Fruit fly (Drosophila melanogaster) whole organism, embryonic: ENCODE data around the gene Wnt6.
A peak's percentile ranks its signal among the peaks of the same experiment; 100 is the strongest.

ENCODE experiments used
- Atf3 ChIP-seq: fragments of 200-800 bp; sonication (Bioruptor generic); optimal IDR thresholded peaks from 3 replicates; lab custom pipeline; 2016; ENCODE audit warnings: missing biosample characterization, missing genetic modification characterization
- B-H2 ChIP-seq: fragments of 200-800 bp; sonication (Bioruptor generic); optimal IDR thresholded peaks from 2 replicates; lab custom pipeline; 2018; ENCODE audit warnings: missing biosample characterization, mild to moderate bottlenecking, missing genetic modification characterization
- Bgb ChIP-seq: fragments of 200-800 bp; sonication (Bioruptor generic); IDR thresholded peaks from 2 replicates; pipeline ENCODE4 v1.3.6; 2022; ENCODE audit warnings: missing biosample characterization, missing genetic modification characterization; ENCODE audit not compliant: partially characterized antibody
- CG10654 ChIP-seq: fragments of 200-800 bp; sonication (Bioruptor generic); optimal IDR thresholded peaks from 2 replicates; lab custom pipeline; 2016; ENCODE audit warnings: missing biosample characterization, missing genetic modification characterization
- CG11456 ChIP-seq: fragments of 200-800 bp; sonication (Bioruptor generic); IDR thresholded peaks from 3 replicates; pipeline ENCODE4 v1.3.6; 2022; ENCODE audit warnings: missing biosample characterization, missing genetic modification characterization
- CG11723 ChIP-seq: fragments of 200-800 bp; sonication (Bioruptor generic); optimal IDR thresholded peaks from 2 replicates; lab custom pipeline; 2017; ENCODE audit warnings: missing biosample characterization, mild to moderate bottlenecking, missing genetic modification characterization
- CG13775 ChIP-seq: fragments of 200-800 bp; sonication (Bioruptor generic); optimal IDR thresholded peaks from 3 replicates; lab custom pipeline; 2017; ENCODE audit warnings: missing biosample characterization, mild to moderate bottlenecking, missing genetic modification characterization
- CG14710 ChIP-seq: fragments of 200-800 bp; sonication (Bioruptor generic); optimal IDR thresholded peaks from 3 replicates; lab custom pipeline; 2019; ENCODE audit warnings: missing biosample characterization, mild to moderate bottlenecking, missing genetic modification characterization, moderate library complexity
- CG15011 ChIP-seq: fragments of 200-800 bp; sonication (Bioruptor generic); optimal IDR thresholded peaks from 3 replicates; lab custom pipeline; 2018; ENCODE audit warnings: missing biosample characterization, mild to moderate bottlenecking, missing genetic modification characterization
- CG15479 ChIP-seq: fragments of 200-800 bp; sonication (Bioruptor generic); optimal IDR thresholded peaks from 3 replicates; lab custom pipeline; 2019; ENCODE audit warnings: missing biosample characterization, mild to moderate bottlenecking, missing genetic modification characterization, moderate library complexity
- CG17359 ChIP-seq: fragments of 200-800 bp; sonication (Bioruptor generic); optimal IDR thresholded peaks from 3 replicates; lab custom pipeline; 2018; ENCODE audit warnings: missing biosample characterization, mild to moderate bottlenecking, missing genetic modification characterization, moderate library complexity
- CG2678 ChIP-seq: fragments of 200-800 bp; sonication (Bioruptor generic); optimal IDR thresholded peaks from 3 replicates; lab custom pipeline; 2019; ENCODE audit warnings: missing biosample characterization, mild to moderate bottlenecking, missing genetic modification characterization, moderate library complexity
- CG32532 ChIP-seq: fragments of 200-800 bp; sonication (Bioruptor generic); IDR thresholded peaks from 2 replicates; pipeline ENCODE4 v1.3.6; 2022; ENCODE audit warnings: missing biosample characterization, missing genetic modification characterization
- CG4360 ChIP-seq: fragments of 200-800 bp; sonication (Bioruptor generic); IDR thresholded peaks from 2 replicates; pipeline ENCODE4 v1.3.6; 2022; ENCODE audit warnings: missing biosample characterization, missing genetic modification characterization
- CG5953 ChIP-seq: fragments of 200-800 bp; sonication (Bioruptor generic); IDR thresholded peaks from 2 replicates; pipeline ENCODE4 v1.3.6; 2022; ENCODE audit warnings: missing biosample characterization, missing genetic modification characterization
- CoRest ChIP-seq: fragments of 200-800 bp; sonication (Bioruptor generic); optimal IDR thresholded peaks from 3 replicates; lab custom pipeline; 2018; ENCODE audit warnings: missing biosample characterization, mild to moderate bottlenecking, missing genetic modification characterization, moderate library complexity
- D19A ChIP-seq: fragments of 200-800 bp; optimal IDR thresholded peaks from 3 replicates; lab custom pipeline; 2019; ENCODE audit warnings: missing biosample characterization, mild to moderate bottlenecking, missing genetic modification characterization, moderate library complexity
- Dip3 ChIP-seq: fragments of 200-800 bp; sonication (Bioruptor generic); optimal IDR thresholded peaks from 3 replicates; lab custom pipeline; 2016; ENCODE audit warnings: missing biosample characterization, missing genetic modification characterization
- Dp ChIP-seq: fragments of 200-800 bp; sonication (Bioruptor generic); optimal IDR thresholded peaks from 2 replicates; lab custom pipeline; 2018; ENCODE audit warnings: missing biosample characterization, mild to moderate bottlenecking, missing genetic modification characterization, moderate library complexity
- Hand ChIP-seq: fragments of 200-800 bp; sonication (Bioruptor generic); optimal IDR thresholded peaks from 2 replicates; lab custom pipeline; 2017; ENCODE audit warnings: mild to moderate bottlenecking, missing biosample characterization, missing genetic modification reagents, missing genetic modification characterization
- Hr51 ChIP-seq, 2 experiments: fragments of 200-800 bp; sonication (Bioruptor generic); optimal IDR thresholded peaks; 2 replicates in 1 of 2; 3 replicates in 1 of 2; lab custom pipeline; 2016 to 2018; ENCODE audit warnings: missing biosample characterization in 2 of 2, missing genetic modification characterization in 2 of 2, mild to moderate bottlenecking in 1 of 2, moderate library complexity in 1 of 2
- MTF-1 ChIP-seq: fragments of 200-800 bp; sonication (Bioruptor generic); optimal IDR thresholded peaks from 2 replicates; lab custom pipeline; 2018; ENCODE audit warnings: missing biosample characterization, mild to moderate bottlenecking, missing genetic modification characterization, borderline replicate concordance
- Opbp ChIP-seq: fragments of 200-800 bp; sonication (Bioruptor generic); IDR thresholded peaks from 3 replicates; pipeline ENCODE4 v1.3.6; 2022; ENCODE audit warnings: missing biosample characterization, missing genetic modification characterization; ENCODE audit not compliant: partially characterized antibody
- Spps ChIP-seq: fragments of 200-800 bp; sonication (Bioruptor generic); optimal IDR thresholded peaks from 2 replicates; lab custom pipeline; 2018; ENCODE audit warnings: missing biosample characterization, mild to moderate bottlenecking, missing genetic modification characterization
- Tbp ChIP-seq: fragments of >200 bp; optimal IDR thresholded peaks from 2 replicates; lab custom pipeline; 2018; ENCODE audit warnings: missing biosample characterization, missing genetic modification characterization
- cato ChIP-seq: fragments of 200-800 bp; sonication (Bioruptor generic); optimal IDR thresholded peaks from 2 replicates; lab custom pipeline; 2016; ENCODE audit warnings: missing biosample characterization, missing genetic modification characterization, borderline replicate concordance
- dan ChIP-seq: fragments of 200-800 bp; sonication (Bioruptor generic); IDR thresholded peaks from 2 replicates; pipeline ENCODE4 v1.3.6; 2022; ENCODE audit warnings: missing biosample characterization, missing genetic modification characterization
- dysf ChIP-seq: fragments of 200-800 bp; sonication (Bioruptor generic); IDR thresholded peaks from 3 replicates; pipeline ENCODE4 v1.3.6; 2022; ENCODE audit warnings: missing biosample characterization, missing genetic modification characterization
- esg ChIP-seq: fragments of 200-800 bp; sonication (Bioruptor generic); conservative IDR thresholded peaks from 2 replicates; pipeline ENCODE4 v1.3.6; 2022; ENCODE audit warnings: missing biosample characterization, missing genetic modification characterization
- fru ChIP-seq: fragments of >200 bp; optimal IDR thresholded peaks from 2 replicates; lab custom pipeline; 2017
- gsb-n ChIP-seq: fragments of 200-800 bp; sonication (Bioruptor generic); optimal IDR thresholded peaks from 3 replicates; lab custom pipeline; 2018; ENCODE audit warnings: missing biosample characterization, mild to moderate bottlenecking, missing genetic modification characterization
- hth ChIP-seq: fragments of >200 bp; optimal IDR thresholded peaks from 2 replicates; lab custom pipeline; 2017; ENCODE audit warnings: inconsistent platforms
- jing ChIP-seq: fragments of 200-800 bp; sonication (Bioruptor generic); optimal IDR thresholded peaks from 2 replicates; lab custom pipeline; 2018; ENCODE audit warnings: missing biosample characterization, mild to moderate bottlenecking, missing genetic modification characterization
- lab ChIP-seq: fragments of 200-800 bp; sonication (Bioruptor generic); optimal IDR thresholded peaks from 3 replicates; lab custom pipeline; 2017; ENCODE audit warnings: missing biosample characterization, missing genetic modification characterization, mild to moderate bottlenecking, moderate library complexity, missing genetic modification reagents
- mirr ChIP-seq: fragments of 200-800 bp; sonication (Bioruptor generic); optimal IDR thresholded peaks from 3 replicates; lab custom pipeline; 2018; ENCODE audit warnings: missing biosample characterization, mild to moderate bottlenecking, missing genetic modification characterization
- nerfin-2 ChIP-seq: fragments of 200-800 bp; sonication (Bioruptor generic); IDR thresholded peaks from 2 replicates; pipeline ENCODE4 v1.3.6; 2022; ENCODE audit warnings: missing biosample characterization, missing genetic modification characterization; ENCODE audit not compliant: partially characterized antibody
- nmo ChIP-seq: fragments of 200-800 bp; sonication (Bioruptor generic); optimal IDR thresholded peaks from 2 replicates; lab custom pipeline; 2018; ENCODE audit warnings: missing biosample characterization, mild to moderate bottlenecking, missing genetic modification characterization, moderate library complexity
- nom ChIP-seq: fragments of 200-800 bp; sonication (Bioruptor generic); optimal IDR thresholded peaks from 2 replicates; lab custom pipeline; 2017; ENCODE audit warnings: missing biosample characterization, missing genetic modification characterization, mild to moderate bottlenecking, moderate library complexity, missing genetic modification reagents
- oc ChIP-seq: fragments of 200-800 bp; sonication (Bioruptor generic); optimal IDR thresholded peaks from 2 replicates; lab custom pipeline; 2018; ENCODE audit warnings: missing biosample characterization, mild to moderate bottlenecking, missing genetic modification characterization, moderate library complexity
- p53 ChIP-seq: fragments of 200-800 bp; sonication (Bioruptor generic); optimal IDR thresholded peaks from 2 replicates; lab custom pipeline; 2016; ENCODE audit warnings: missing biosample characterization, missing genetic modification characterization
- peb ChIP-seq: fragments of 200-800 bp; sonication (Bioruptor generic); IDR thresholded peaks from 2 replicates; pipeline ENCODE4 v1.3.6; 2022; ENCODE audit warnings: missing biosample characterization, missing genetic modification characterization
- pfk ChIP-seq: fragments of 200-800 bp; sonication (Bioruptor generic); optimal IDR thresholded peaks from 2 replicates; lab custom pipeline; 2018; ENCODE audit warnings: missing biosample characterization, mild to moderate bottlenecking, missing genetic modification characterization, moderate library complexity
- pnt ChIP-seq: fragments of 200-800 bp; sonication (Bioruptor generic); optimal IDR thresholded peaks from 3 replicates; lab custom pipeline; 2016; ENCODE audit warnings: missing biosample characterization, missing genetic modification characterization
- salm ChIP-seq: fragments of 200-800 bp; sonication (Bioruptor generic); optimal IDR thresholded peaks from 2 replicates; lab custom pipeline; 2018; ENCODE audit warnings: missing biosample characterization, mild to moderate bottlenecking, missing genetic modification characterization
- sc ChIP-seq, 3 experiments: fragments of >200 bp in 2 of 3; fragments of 200-800 bp in 1 of 3; sonication (Bioruptor generic) in 1 of 3; optimal IDR thresholded peaks; 2 replicates in 2 of 3; 3 replicates in 1 of 3; lab custom pipeline; 2017; ENCODE audit warnings: mild to moderate bottlenecking in 1 of 3, missing biosample characterization in 1 of 3, missing genetic modification characterization in 1 of 3, missing genetic modification reagents in 1 of 3
- slbo ChIP-seq: fragments of 200-800 bp; sonication (Bioruptor generic); IDR thresholded peaks from 2 replicates; pipeline ENCODE4 v1.3.6; 2022; ENCODE audit warnings: missing biosample characterization, missing genetic modification characterization
- tio ChIP-seq: fragments of 200-800 bp; sonication (Bioruptor generic); optimal IDR thresholded peaks from 2 replicates; lab custom pipeline; 2017; ENCODE audit warnings: missing biosample characterization, missing genetic modification characterization, inconsistent platforms
- tx ChIP-seq: fragments of 200-800 bp; sonication (Bioruptor generic); optimal IDR thresholded peaks from 2 replicates; lab custom pipeline; 2016; ENCODE audit warnings: missing biosample characterization, missing genetic modification characterization
- unc-4 ChIP-seq: fragments of 200-800 bp; sonication (Bioruptor generic); IDR thresholded peaks from 2 replicates; pipeline ENCODE4 v1.3.6; 2022; ENCODE audit warnings: missing biosample characterization, missing genetic modification characterization; ENCODE audit not compliant: partially characterized antibody
- unpg ChIP-seq: fragments of 200-800 bp; sonication (Bioruptor generic); optimal IDR thresholded peaks from 3 replicates; lab custom pipeline; 2018; ENCODE audit warnings: missing biosample characterization, mild to moderate bottlenecking, missing genetic modification characterization, moderate library complexity

Wnt6 gene

dm6 chr2L:7401627-7402026 lies 68.1 kb downstream of the Wnt6 start (continued):
- TF ChIP-seq CG15479 (GFP tag; lab: Kevin White, UChicago) (no peak), salm (peak; percentile 57), Atf3 (no peak), CG4360 (GFP tag; lab: Robert Waterston, UW) (no peak), CG13775 (peak; percentile 36), tio (GFP tag; lab: Kevin White, UChicago) (peak; percentile 18), unc-4 (GFP tag; lab: Robert Waterston, UW) (no peak), B-H2 (GFP tag; lab: Kevin White, UChicago) (peak; percentile 76), tx (GFP tag; lab: Kevin White, UChicago) (peak; percentile 2), esg (GFP tag; lab: Robert Waterston, UW) (peak; percentile 63), Spps (peak; percentile 52), hth (lab: Kevin White, UChicago) (no peak), CoRest (peak; percentile 85), CG10654 (GFP tag; lab: Kevin White, UChicago) (peak; percentile 44), pnt (GFP tag; lab: Kevin White, UChicago) (no peak), nmo (peak; percentile 79), pfk (GFP tag; lab: Kevin White, UChicago) (no peak), CG11456 (GFP tag; lab: Robert Waterston, UW) (peak; percentile 76; the same call in 2 of the 3 replicates), CG15011 (GFP tag; lab: Kevin White, UChicago) (peak; percentile 42), Dip3 (GFP tag; lab: Kevin White, UChicago) (no peak), lab (GFP tag; lab: Kevin White, UChicago) (peak; percentile 78), sc (optimal IDR thresholded peaks at IDR 0.05; lab: Kevin White, UChicago) (no peak), sc (GFP tag; optimal IDR thresholded peaks at IDR 0.05; lab: Kevin White, UChicago) (no peak), CG17359 (tag; lab: Kevin White, UChicago) (peak; percentile 80), Hr51 (GFP tag; optimal IDR thresholded peaks at IDR 0.05; lab: Kevin White, UChicago) (peak in 1 of 2 experiments; percentile 88), Opbp (GFP tag; lab: Robert Waterston, UW) (no peak), MTF-1 (no peak), slbo (GFP tag; lab: Robert Waterston, UW) (peak; percentile 90), CG14710 (peak; percentile 48), dysf (GFP tag; lab: Robert Waterston, UW) (peak; percentile 87), mirr (GFP tag; lab: Kevin White, UChicago) (no peak), nerfin-2 (GFP tag; lab: Robert Waterston, UW) (no peak), dan (GFP tag; lab: Robert Waterston, UW) (no peak), oc (peak; percentile 70), D19A (peak; percentile 60), fru (lab: Kevin White, UChicago) (no peak), nom (GFP tag; lab: Kevin White, UChicago) (no peak), Tbp (GFP tag; lab: Kevin White, UChicago) (no peak), Hand (GFP tag; lab: Kevin White, UChicago) (peak; percentile 29), cato (no peak), Bgb (GFP tag; lab: Robert Waterston, UW) (no peak), unpg (GFP tag; lab: Kevin White, UChicago) (peak; percentile 87), peb (GFP tag; lab: Robert Waterston, UW) (peak; percentile 75; the same call in 1 of the 2 replicates), gsb-n (tag; lab: Kevin White, UChicago) (peak; percentile 79), CG11723 (GFP tag; lab: Kevin White, UChicago) (peak; percentile 36), CG32532 (GFP tag; lab: Robert Waterston, UW) (peak; percentile 80), p53 (no peak), jing (no peak), CG2678 (tag; lab: Kevin White, UChicago) (peak; percentile 86), Dp (GFP tag; lab: Kevin White, UChicago) (no peak), CG5953 (GFP tag; lab: Robert Waterston, UW) (no peak)
